Fruit fly (Drosophila melanogaster) whole organism, pupa: ENCODE results near the gene Sps2.

Source experiments
- CG10348 ChIP-seq: fragments of 200-800 bp; sonication (Bioruptor generic); IDR thresholded peaks from 2 replicates; pipeline ENCODE4 v1.3.6; 2022; ENCODE audit warnings: missing biosample characterization, missing genetic modification characterization
- CG14655 ChIP-seq: fragments of 200-800 bp; sonication (Bioruptor generic); optimal IDR thresholded peaks from 3 replicates; lab custom pipeline; 2017; ENCODE audit warnings: mild to moderate bottlenecking, missing biosample characterization, missing genetic modification reagents, missing genetic modification characterization
- CG15710 ChIP-seq: fragments of 200-800 bp; sonication (Bioruptor generic); optimal IDR thresholded peaks from 2 replicates; lab custom pipeline; 2018; ENCODE audit warnings: missing biosample characterization, mild to moderate bottlenecking, missing genetic modification characterization, moderate library complexity
- CG17806 ChIP-seq: fragments of 200-800 bp; sonication (Bioruptor generic); optimal IDR thresholded peaks from 2 replicates; lab custom pipeline; 2018; ENCODE audit warnings: missing biosample characterization, mild to moderate bottlenecking, missing genetic modification characterization, moderate library complexity
- CG32121 ChIP-seq: fragments of 200-800 bp; sonication (Bioruptor generic); IDR thresholded peaks from 2 replicates; pipeline ENCODE4 v1.3.6; 2022; ENCODE audit warnings: missing biosample characterization, missing genetic modification characterization
- CG4496 ChIP-seq: fragments of 200-800 bp; sonication (Bioruptor generic); IDR thresholded peaks from 3 replicates; pipeline ENCODE4 v1.3.6; 2022; ENCODE audit warnings: missing biosample characterization, missing genetic modification characterization
- CG8159 ChIP-seq: fragments of 200-800 bp; sonication (Bioruptor generic); optimal IDR thresholded peaks from 3 replicates; lab custom pipeline; 2018; ENCODE audit warnings: missing biosample characterization, mild to moderate bottlenecking, missing genetic modification characterization, moderate library complexity
- D1 ChIP-seq: fragments of 200-800 bp; sonication (Bioruptor generic); optimal IDR thresholded peaks from 2 replicates; lab custom pipeline; 2018; ENCODE audit warnings: missing biosample characterization, mild to moderate bottlenecking, missing genetic modification characterization, moderate library complexity
- Pif1A ChIP-seq: fragments of 200-800 bp; sonication (Bioruptor generic); optimal IDR thresholded peaks from 3 replicates; lab custom pipeline; 2016; ENCODE audit warnings: missing biosample characterization, missing genetic modification characterization
- Pif1B ChIP-seq: fragments of 200-800 bp; sonication (Bioruptor generic); optimal IDR thresholded peaks from 3 replicates; lab custom pipeline; 2016; ENCODE audit warnings: missing biosample characterization, missing genetic modification characterization
- Snoo ChIP-seq: fragments of 200-800 bp; sonication (Bioruptor generic); optimal IDR thresholded peaks from 3 replicates; lab custom pipeline; 2017; ENCODE audit warnings: missing biosample characterization, mild to moderate bottlenecking, missing genetic modification characterization, inconsistent platforms

- no peak for TF ChIP-seq Pif1A (GFP tag; lab: Kevin White, UChicago)
- no peak for TF ChIP-seq Pif1B
- no peak for TF ChIP-seq Snoo (tag; lab: Kevin White, UChicago)
- TF ChIP-seq CG10348 (GFP tag; lab: Robert Waterston, UW), result no peak
- TF ChIP-seq CG17806 (tag; lab: Kevin White, UChicago), result no peak
- no peak for TF ChIP-seq CG8159 (tag; lab: Kevin White, UChicago)
- TF ChIP-seq CG32121 (GFP tag; lab: Robert Waterston, UW), result peak; percentile 43; the same call in 1 of the 2 replicates
- TF ChIP-seq CG4496, result no peak
- no peak for TF ChIP-seq CG15710 (tag; lab: Kevin White, UChicago)
- no peak for TF ChIP-seq CG14655 (GFP tag; lab: Kevin White, UChicago)
- TF ChIP-seq D1 (tag; lab: Kevin White, UChicago), result no peak
Observed at dm6 chr2L:10299077-10299809, 43.2 kb upstream of the Sps2 start.
